Worm (Caenorhabditis elegans): ENCODE measurements around the gene Y42H9AR.4.

ce11 chrIV:8112646-8113045 is 628 bp upstream of the Y42H9AR.4 start:
- TF ChIP-seq W03F9.2 (tag; optimal IDR thresholded peaks at IDR 0.05) (no peak), him-1 (tag; optimal IDR thresholded peaks at IDR 0.05) (no peak)

Measured in whole organism, L4/young adult.